Worm (Caenorhabditis elegans): ENCODE results near the gene Y81G3A.6.

ce11 chrII:13036717-13037116 lies 45.6 kb downstream of the Y81G3A.6 start, which contains the start of gene F18A11.3:
- TF ChIP-seq ama-1 (optimal IDR thresholded peaks at IDR 0.05) (no peak), nhr-6 (tag; optimal IDR thresholded peaks at IDR 0.05) (no peak), lin-39 (tag; optimal IDR thresholded peaks at IDR 0.05) (no peak), F13H6.1 (tag; optimal IDR thresholded peaks at IDR 0.05) (no peak)

All from whole organism, L2 larva.